Worm (Caenorhabditis elegans): ENCODE measurements around the gene F28A12.3.

F28A12.3 gene

DNA sequence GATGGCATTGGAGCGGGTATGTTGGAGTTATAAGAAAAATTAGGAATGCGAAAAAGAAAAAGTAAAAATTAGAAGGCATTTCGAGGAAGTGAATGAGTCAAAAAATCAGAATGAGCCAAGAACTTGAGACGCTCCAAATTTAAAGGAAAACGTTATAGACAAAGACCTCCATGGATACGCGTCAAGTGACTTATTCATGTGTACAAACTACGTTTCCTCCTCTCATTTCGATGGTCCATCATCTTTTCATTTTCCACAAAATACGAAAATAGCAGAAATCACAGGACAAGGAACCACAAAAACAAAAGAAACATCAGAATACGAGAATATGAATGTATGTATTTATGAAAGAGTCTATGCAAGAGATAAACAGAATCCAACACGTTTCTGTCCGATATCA, at the start of gene F28A12.3:
Gene F28A12.3, minus strand, starts transcription at position 101 of the 400 bp plus-strand sequence.
- TF ChIP-seq aha-1 (tag): peak; percentile 3
- no peak for TF ChIP-seq daf-16 (GFP tag; optimal IDR thresholded peaks at IDR 0.05)
- TF ChIP-seq daf-16 (tag; optimal IDR thresholded peaks at IDR 0.05): no peak

DNA sequence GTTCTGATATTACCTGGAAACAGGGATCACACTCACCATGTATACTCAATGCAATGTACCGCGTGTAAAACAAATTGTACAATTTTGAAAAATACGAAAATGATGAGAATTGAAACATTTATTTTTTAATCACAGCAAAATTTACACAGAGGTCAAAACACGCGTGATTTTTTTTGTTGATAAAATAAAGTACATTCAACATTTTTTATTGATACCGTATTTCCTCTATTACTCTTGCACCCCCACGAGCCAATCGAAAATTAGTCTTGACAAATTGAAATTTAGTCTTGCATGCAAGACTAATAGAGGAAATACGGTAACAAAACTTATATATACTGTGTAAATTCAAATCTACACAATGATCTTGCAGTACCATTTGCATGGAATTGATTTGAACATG, 46.5 kb upstream of the F28A12.3 start, which contains the start of gene ZC190.8:
Gene ZC190.8, minus strand, starts transcription at position 101 of the 400 bp plus-strand sequence.
- TF ChIP-seq aha-1 (tag): peak; percentile 23
- no peak for TF ChIP-seq ceh-28 (tag; optimal IDR thresholded peaks at IDR 0.05)

DNA sequence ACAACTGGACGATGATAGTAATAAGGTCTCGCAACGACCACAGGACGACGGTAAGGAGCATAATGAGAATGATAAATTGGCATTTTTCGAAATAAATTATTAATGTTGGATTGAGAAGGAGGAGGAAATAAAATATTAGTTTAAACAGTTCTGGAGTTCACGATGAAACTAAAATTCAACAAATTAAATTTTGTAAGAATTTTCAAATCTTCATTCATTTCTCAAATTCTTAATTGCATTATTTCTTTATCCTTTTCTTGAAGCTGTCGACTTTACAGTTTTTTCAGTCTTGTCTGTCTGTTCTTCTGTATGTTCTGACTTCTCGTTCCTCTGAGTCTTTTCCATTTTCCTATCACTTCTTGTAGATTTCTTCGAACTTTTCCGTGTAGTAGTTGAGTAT, 45.6 kb upstream of the F28A12.3 start, which contains the start of gene ZC190.7:
Gene ZC190.7, minus strand, starts transcription at position 101 of the 400 bp plus-strand sequence.
- TF ChIP-seq arid-1 (GFP tag; conservative IDR thresholded peaks at IDR 0.05) (no peak), aha-1 (tag) (no peak), tra-1 (GFP tag; IDR thresholded peaks at IDR 0.05) (no peak), Y5F2A.4 (GFP tag; optimal IDR thresholded peaks at IDR 0.05) (no peak), ceh-32 (tag; optimal IDR thresholded peaks at IDR 0.05; ENCODE audit: poor library complexity) (no peak), egl-27 (tag; optimal IDR thresholded peaks at IDR 0.05) (no peak), mep-1 (tag; optimal IDR thresholded peaks at IDR 0.05) (no peak), skn-1 (tag; optimal IDR thresholded peaks at IDR 0.05) (no peak), zip-2 (tag; optimal IDR thresholded peaks at IDR 0.05) (no peak), T26A8.4 (GFP tag; IDR thresholded peaks at IDR 0.05) (no peak), mdl-1 (tag; optimal IDR thresholded peaks at IDR 0.05) (no peak)

DNA sequence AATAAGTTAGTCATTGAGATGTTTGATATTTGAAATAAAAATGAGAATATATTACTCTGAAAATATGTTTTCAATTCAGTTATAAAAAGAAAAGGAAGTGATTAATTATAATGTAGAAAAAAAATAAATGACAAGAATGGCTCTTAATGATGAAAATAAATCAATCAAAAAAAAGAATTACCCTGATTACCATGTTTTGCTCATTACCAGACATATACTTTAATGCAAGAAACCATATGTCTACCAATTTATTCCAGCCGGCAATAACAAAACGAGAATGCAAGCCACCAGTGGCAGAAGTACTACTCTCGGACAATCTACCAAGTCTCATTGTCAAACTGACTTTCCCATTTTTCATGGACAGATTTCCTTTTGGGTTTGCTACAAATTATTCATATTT, 42.6 kb upstream of the F28A12.3 start:
- no peak for TF ChIP-seq ZK337.2 (GFP tag; IDR thresholded peaks at IDR 0.05)
- TF ChIP-seq tra-1 (GFP tag; IDR thresholded peaks at IDR 0.05): no peak
- TF ChIP-seq ceh-32 (tag; optimal IDR thresholded peaks at IDR 0.05; ENCODE audit: poor library complexity): no peak
- no peak for TF ChIP-seq Y75B8A.6 (GFP tag; IDR thresholded peaks at IDR 0.05)
- TF ChIP-seq nhr-10 (tag; optimal IDR thresholded peaks at IDR 0.05): no peak
- TF ChIP-seq hmg-1.1 (GFP tag; IDR thresholded peaks at IDR 0.05): no peak
- TF ChIP-seq lin-13 (GFP tag; optimal IDR thresholded peaks at IDR 0.05): no peak
- no peak for TF ChIP-seq zip-2 (tag; optimal IDR thresholded peaks at IDR 0.05)
- no peak for TF ChIP-seq lin-39 (tag; optimal IDR thresholded peaks at IDR 0.05)
- no peak for TF ChIP-seq Y105C5A.15 (GFP tag; IDR thresholded peaks at IDR 0.05)
- TF ChIP-seq lir-3 (tag; optimal IDR thresholded peaks at IDR 0.05): no peak
- no peak for TF ChIP-seq hlh-30 (tag; optimal IDR thresholded peaks at IDR 0.05; ENCODE audit: insufficient read depth)
- no peak for TF ChIP-seq zfp-2 (tag; optimal IDR thresholded peaks at IDR 0.05)
- TF ChIP-seq nhr-41 (GFP tag; IDR thresholded peaks at IDR 0.05): no peak
- TF ChIP-seq mes-2 (tag; optimal IDR thresholded peaks at IDR 0.05; ENCODE audit: poor library complexity, severe bottlenecking): no peak
- TF ChIP-seq ces-1 (GFP tag; optimal IDR thresholded peaks at IDR 0.05): no peak
- no peak for TF ChIP-seq F37D6.2 (tag; optimal IDR thresholded peaks at IDR 0.05)

DNA sequence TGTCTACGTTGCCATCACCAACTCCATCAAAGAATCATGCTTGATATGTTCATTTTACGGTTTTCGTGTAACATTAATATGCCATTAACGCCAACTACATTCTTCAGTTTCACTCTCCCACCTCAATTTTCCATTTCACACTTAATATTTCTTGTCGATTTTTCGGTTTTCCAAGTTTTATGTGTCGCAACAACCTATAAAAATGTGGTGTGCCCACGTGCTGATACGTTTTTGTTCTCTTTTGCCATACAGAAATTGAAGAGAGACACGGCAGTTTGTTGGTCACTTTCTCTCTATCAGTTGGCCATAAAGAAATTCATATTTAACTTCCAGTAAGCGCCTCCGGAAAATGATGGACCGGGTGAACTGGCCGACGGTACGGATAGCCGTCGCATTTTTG, 41.6 kb upstream of the F28A12.3 start, which contains the start of gene cln-3.3:
Gene cln-3.3, plus strand, starts transcription at position 334 of the 400 bp plus-strand sequence.
- TF ChIP-seq sdz-12 (GFP tag; optimal IDR thresholded peaks at IDR 0.05): no peak
- peak; percentile 66 for TF ChIP-seq pqm-1 (tag; optimal IDR thresholded peaks at IDR 0.05)
- TF ChIP-seq mxl-3 (GFP tag; optimal IDR thresholded peaks at IDR 0.05): peak; percentile 58
- no peak for TF ChIP-seq unc-39 (tag; optimal IDR thresholded peaks at IDR 0.05)
- TF ChIP-seq daf-16 (GFP tag; optimal IDR thresholded peaks at IDR 0.05): no peak
- peak; percentile 67 for TF ChIP-seq daf-16 (tag; optimal IDR thresholded peaks at IDR 0.05)
- TF ChIP-seq mdl-1 (tag; optimal IDR thresholded peaks at IDR 0.05): peak in 1 of 2 experiments; percentile 42
- peak; percentile 93 for TF ChIP-seq php-3 (GFP tag; IDR thresholded peaks at IDR 0.05)
